Worm (Caenorhabditis elegans) whole organism, L2 larva: ENCODE measurements around the gene F46G11.4.
A peak's percentile ranks its signal among the peaks of the same experiment; 100 is the strongest.

Source experiments
- C34F6.9 ChIP-seq: fragments of 150-350 bp; optimal IDR thresholded peaks from 2 replicates; lab custom pipeline; 2014; ENCODE audit warnings: missing biosample characterization, missing genetic modification characterization
- F13H6.1 ChIP-seq: sonication (generic microtip); optimal IDR thresholded peaks from 2 replicates; lab custom pipeline; 2016; ENCODE audit warnings: missing genetic modification characterization, missing compliant biosample characterization
- R02D3.7 ChIP-seq: fragments of 150-350 bp; optimal IDR thresholded peaks from 2 replicates; lab custom pipeline; 2014; ENCODE audit warnings: missing biosample characterization, missing genetic modification characterization
- Y55F3AM.14 ChIP-seq: fragments of 200-800 bp; sonication (Bioruptor generic); optimal IDR thresholded peaks from 2 replicates; lab custom pipeline; 2018; ENCODE audit warnings: mild to moderate bottlenecking, missing genetic modification characterization, missing compliant biosample characterization
- ZK546.5 ChIP-seq: sonication (generic microtip); optimal IDR thresholded peaks from 2 replicates; lab custom pipeline; 2017; ENCODE audit warnings: missing biosample characterization, missing genetic modification characterization
- alr-1 ChIP-seq: fragments of 150-350 bp; optimal IDR thresholded peaks from 2 replicates; lab custom pipeline; 2014; ENCODE audit warnings: missing biosample characterization, missing genetic modification characterization
- ama-1 ChIP-seq: fragments of 150-350 bp; optimal IDR thresholded peaks from 2 replicates; lab custom pipeline; 2018; ENCODE audit warnings: inconsistent platforms
- blmp-1 ChIP-seq: sonication (generic microtip); optimal IDR thresholded peaks from 2 replicates; lab custom pipeline; 2017; ENCODE audit warnings: missing genetic modification characterization, mild to moderate bottlenecking, missing compliant biosample characterization, antibody characterized with exemption, moderate library complexity; ENCODE audit not compliant: insufficient read depth
- ceh-82 ChIP-seq: fragments of 150-350 bp; optimal IDR thresholded peaks from 2 replicates; lab custom pipeline; 2014; ENCODE audit warnings: missing biosample characterization, missing genetic modification characterization
- crh-2 ChIP-seq: sonication (generic microtip); optimal IDR thresholded peaks from 2 replicates; lab custom pipeline; 2017; ENCODE audit warnings: missing biosample characterization, missing genetic modification characterization
- dmd-4 ChIP-seq: sonication (generic microtip); optimal IDR thresholded peaks from 2 replicates; lab custom pipeline; 2017; ENCODE audit warnings: missing biosample characterization, missing genetic modification characterization
- fos-1 ChIP-seq: fragments of 150-350 bp; optimal IDR thresholded peaks from 2 replicates; lab custom pipeline; 2014; ENCODE audit warnings: missing biosample characterization, missing genetic modification characterization
- gmeb-1 ChIP-seq: fragments of 150-350 bp; optimal IDR thresholded peaks from 2 replicates; lab custom pipeline; 2014; ENCODE audit warnings: missing biosample characterization, missing genetic modification characterization
- lin-11 ChIP-seq: fragments of 150-350 bp; sonication (generic microtip); optimal IDR thresholded peaks from 2 replicates; lab custom pipeline; 2014; ENCODE audit warnings: missing biosample characterization, missing genetic modification characterization, inconsistent platforms, mixed read lengths
- lin-13 ChIP-seq: fragments of 150-350 bp; optimal IDR thresholded peaks from 2 replicates; lab custom pipeline; 2014; ENCODE audit warnings: missing biosample characterization, missing genetic modification reagents, missing genetic modification characterization
- lin-39 ChIP-seq: fragments of 150-350 bp; optimal IDR thresholded peaks from 2 replicates; lab custom pipeline; 2014; ENCODE audit warnings: missing biosample characterization, missing genetic modification reagents, missing genetic modification characterization
- lsy-2 ChIP-seq, 2 experiments: fragments of 150-350 bp in 1 of 2; sonication (generic microtip) in 1 of 2; optimal IDR thresholded peaks; 2 replicates each; lab custom pipeline; 2014 to 2017; ENCODE audit warnings: missing biosample characterization in 2 of 2, missing genetic modification characterization in 2 of 2
- mab-5 ChIP-seq: fragments of 150-350 bp; optimal IDR thresholded peaks from 2 replicates; lab custom pipeline; 2014; ENCODE audit warnings: missing biosample characterization, missing genetic modification characterization
- mdl-1 ChIP-seq, 2 experiments: fragments of 150-350 bp in 1 of 2; sonication (generic microtip) in 1 of 2; optimal IDR thresholded peaks; 2 replicates each; lab custom pipeline; 2017; ENCODE audit warnings: missing biosample characterization in 2 of 2, missing genetic modification characterization in 2 of 2
- nhr-12 ChIP-seq: fragments of 150-350 bp; optimal IDR thresholded peaks from 2 replicates; lab custom pipeline; 2014; ENCODE audit warnings: missing biosample characterization, missing genetic modification characterization
- nhr-21 ChIP-seq: fragments of 150-350 bp; optimal IDR thresholded peaks from 2 replicates; lab custom pipeline; 2014; ENCODE audit warnings: missing biosample characterization, missing genetic modification characterization
- nhr-237 ChIP-seq: fragments of 150-350 bp; optimal IDR thresholded peaks from 2 replicates; lab custom pipeline; 2014; ENCODE audit warnings: missing biosample characterization, missing genetic modification characterization
- nhr-25 ChIP-seq: fragments of 150-350 bp; sonication (generic microtip); optimal IDR thresholded peaks from 3 replicates; lab custom pipeline; 2014; ENCODE audit warnings: missing biosample characterization, missing genetic modification characterization
- nhr-6 ChIP-seq: fragments of 150-350 bp; optimal IDR thresholded peaks from 2 replicates; lab custom pipeline; 2014; ENCODE audit warnings: missing biosample characterization, missing genetic modification characterization
- peb-1 ChIP-seq: fragments of 150-350 bp; optimal IDR thresholded peaks from 2 replicates; lab custom pipeline; 2014; ENCODE audit warnings: missing biosample characterization, missing genetic modification characterization
- sem-4 ChIP-seq: fragments of 150-350 bp; optimal IDR thresholded peaks from 2 replicates; lab custom pipeline; 2014; ENCODE audit warnings: missing biosample characterization, missing genetic modification reagents, missing genetic modification characterization
- sma-9 ChIP-seq, 2 experiments: fragments of 150-350 bp in 1 of 2; sonication (generic microtip) in 1 of 2; optimal IDR thresholded peaks; 2 replicates each; lab custom pipeline; 2014 to 2016; ENCODE audit warnings: missing genetic modification characterization in 2 of 2, mild to moderate bottlenecking in 1 of 2, missing biosample characterization in 1 of 2, missing compliant biosample characterization in 1 of 2, missing genetic modification reagents in 1 of 2, moderate library complexity in 1 of 2
- unc-39 ChIP-seq: fragments of 150-350 bp; optimal IDR thresholded peaks from 2 replicates; lab custom pipeline; 2014; ENCODE audit warnings: missing biosample characterization, missing genetic modification characterization
- unc-55 ChIP-seq: fragments of 150-350 bp; sonication (generic microtip); optimal IDR thresholded peaks from 3 replicates; lab custom pipeline; 2014; ENCODE audit warnings: missing biosample characterization, missing genetic modification reagents, missing genetic modification characterization
- unc-62 ChIP-seq: fragments of 150-350 bp; optimal IDR thresholded peaks from 2 replicates; lab custom pipeline; 2014; ENCODE audit warnings: missing biosample characterization, missing genetic modification reagents, missing genetic modification characterization
- zag-1 ChIP-seq: fragments of 150-350 bp; optimal IDR thresholded peaks from 2 replicates; lab custom pipeline; 2014; ENCODE audit warnings: missing biosample characterization, missing genetic modification characterization
- ztf-1 ChIP-seq: fragments of 200-800 bp; sonication (Bioruptor generic); conservative IDR thresholded peaks from 2 replicates; pipeline ENCODE4 v1.3.6; 2022; ENCODE audit warnings: missing genetic modification characterization, missing compliant biosample characterization
- ztf-11 ChIP-seq: sonication (generic microtip); optimal IDR thresholded peaks from 2 replicates; lab custom pipeline; 2017; ENCODE audit warnings: missing biosample characterization, missing genetic modification characterization
- ztf-4 ChIP-seq: fragments of 150-350 bp; optimal IDR thresholded peaks from 2 replicates; lab custom pipeline; 2014; ENCODE audit warnings: missing biosample characterization, missing genetic modification characterization

The F46G11.4 gene

DNA sequence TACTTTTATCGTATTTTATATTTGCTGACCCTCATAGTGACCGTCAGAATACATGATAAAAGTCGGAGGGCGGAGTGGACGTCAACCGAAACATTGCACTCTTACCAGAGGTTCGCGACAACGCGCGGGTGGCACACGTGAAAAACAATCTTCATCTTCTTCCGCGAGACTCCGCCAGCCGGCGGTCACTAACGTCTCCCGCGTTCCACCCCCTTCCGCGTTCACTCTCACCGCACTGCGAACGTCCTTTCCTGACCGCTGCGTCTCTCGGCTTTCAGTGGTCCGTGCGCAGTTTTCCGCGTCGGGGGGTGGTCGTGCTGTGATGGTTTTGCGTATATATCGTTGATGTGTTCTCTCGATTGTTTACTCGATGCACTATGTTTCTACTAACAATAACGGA lies 19.6 kb upstream of the F46G11.4 start:
- no peak for TF ChIP-seq ZK546.5 (tag; lab: Kevin White, UChicago)
- TF ChIP-seq C34F6.9: no peak
- TF ChIP-seq lsy-2 (tag; optimal IDR thresholded peaks at IDR 0.05; lab: Kevin White, UChicago): no peak
- TF ChIP-seq unc-55: no peak
- no peak for TF ChIP-seq lin-13 (GFP tag; lab: Kevin White, UChicago)
- TF ChIP-seq ztf-4 (tag; lab: Kevin White, UChicago): no peak
- peak; percentile 6 for TF ChIP-seq F13H6.1
- TF ChIP-seq nhr-21 (tag; lab: Kevin White, UChicago): peak; percentile 51
- TF ChIP-seq nhr-237: no peak
- TF ChIP-seq ceh-82: no peak
- TF ChIP-seq alr-1: no peak
- no peak for TF ChIP-seq gmeb-1
- no peak for TF ChIP-seq mdl-1 (tag; optimal IDR thresholded peaks at IDR 0.05; lab: Kevin White, UChicago)
- no peak for TF ChIP-seq peb-1

DNA sequence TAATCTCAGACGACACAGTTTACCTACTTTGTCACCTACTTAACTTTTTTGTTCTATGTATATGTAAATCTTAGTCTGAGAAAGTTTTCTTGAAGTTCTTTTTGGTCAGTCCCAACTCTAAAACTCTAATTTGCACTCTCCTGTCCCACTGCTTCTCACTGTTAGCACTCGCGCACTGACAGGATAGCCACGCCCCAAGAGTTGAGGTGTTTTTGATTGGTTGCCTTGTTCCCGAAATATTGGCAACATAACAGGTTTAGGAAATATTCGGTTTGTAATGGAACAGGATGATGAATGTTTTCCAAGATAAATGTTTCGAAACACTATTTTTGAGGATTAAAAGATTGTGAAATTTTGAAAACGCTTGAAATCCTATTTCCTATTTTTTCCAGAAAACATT lies 18.5 kb upstream of the F46G11.4 start:
- TF ChIP-seq unc-39 (tag; lab: Kevin White, UChicago) (no peak), lin-39 (tag; lab: Kevin White, UChicago) (no peak), lin-13 (GFP tag; lab: Kevin White, UChicago) (no peak), unc-55 (peak; percentile 70), sem-4 (tag; lab: Kevin White, UChicago) (no peak), mdl-1 (tag; optimal IDR thresholded peaks at IDR 0.05; lab: Kevin White, UChicago) (no peak)

DNA sequence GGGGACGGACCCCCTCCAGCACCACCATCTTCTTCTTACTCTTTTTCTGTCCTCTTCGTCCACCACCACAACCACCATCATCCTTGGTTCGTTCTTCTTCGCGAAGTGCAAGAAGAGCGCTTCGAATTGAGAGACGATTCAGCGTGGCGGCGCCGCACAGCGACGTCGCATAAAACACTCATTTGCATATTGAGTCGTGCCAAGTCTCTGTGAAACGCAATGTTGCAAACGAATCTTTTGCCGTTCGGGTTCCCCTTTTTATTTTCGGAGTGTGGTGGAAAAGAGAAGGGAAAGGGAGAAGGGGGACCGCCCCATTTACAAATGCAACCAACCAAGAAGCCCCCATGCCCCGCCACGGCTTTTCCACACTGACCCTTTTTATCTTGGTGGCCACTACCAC lies 17.8 kb upstream of the F46G11.4 start:
- TF ChIP-seq lsy-2 (tag; optimal IDR thresholded peaks at IDR 0.05; lab: Kevin White, UChicago) (peak in 1 of 2 experiments; percentile 3), C34F6.9 (peak; percentile 23), F13H6.1 (peak; percentile 73), zag-1 (tag; lab: Kevin White, UChicago) (peak; percentile 56), Y55F3AM.14 (peak; percentile 32), lin-11 (no peak), lin-39 (tag; lab: Kevin White, UChicago) (peak; percentile 49), mab-5 (tag; lab: Kevin White, UChicago) (peak; percentile 64), alr-1 (no peak), sem-4 (tag; lab: Kevin White, UChicago) (peak; percentile 43), R02D3.7 (no peak), ztf-4 (tag; lab: Kevin White, UChicago) (no peak), dmd-4 (tag; lab: Kevin White, UChicago) (no peak), unc-55 (peak; percentile 69), crh-2 (peak; percentile 17)

DNA sequence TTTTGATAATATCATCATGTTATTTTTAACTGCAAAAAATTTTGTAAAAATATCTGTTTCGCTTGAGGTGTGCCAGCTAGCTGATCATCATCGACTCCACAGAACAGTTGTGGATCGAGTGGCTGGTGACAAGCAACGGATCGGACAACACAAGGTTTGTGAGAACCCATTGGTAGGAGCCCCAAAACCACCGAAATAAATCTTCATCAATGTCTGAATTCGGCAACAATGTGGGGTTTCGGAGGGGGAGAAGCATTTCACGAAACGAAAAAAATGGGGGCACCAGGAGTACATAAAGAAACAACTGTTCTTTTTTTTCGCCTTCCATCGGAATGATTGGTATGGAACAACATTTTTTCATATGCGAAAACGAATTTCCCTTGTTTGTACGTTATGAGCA lies 16.8 kb upstream of the F46G11.4 start:
- TF ChIP-seq nhr-12 (tag; lab: Kevin White, UChicago) (no peak), F13H6.1 (peak; percentile 75), sma-9 (GFP tag; optimal IDR thresholded peaks at IDR 0.05; lab: Kevin White, UChicago) (peak; percentile 0), sma-9 (tag; optimal IDR thresholded peaks at IDR 0.05; lab: Kevin White, UChicago) (no peak), mab-5 (tag; lab: Kevin White, UChicago) (peak; percentile 87), lsy-2 (tag; optimal IDR thresholded peaks at IDR 0.05; lab: Kevin White, UChicago) (peak in 1 of 2 experiments; percentile 7), ztf-4 (tag; lab: Kevin White, UChicago) (no peak), sem-4 (tag; lab: Kevin White, UChicago) (peak; percentile 46), unc-62 (GFP tag; lab: Kevin White, UChicago) (no peak)

DNA sequence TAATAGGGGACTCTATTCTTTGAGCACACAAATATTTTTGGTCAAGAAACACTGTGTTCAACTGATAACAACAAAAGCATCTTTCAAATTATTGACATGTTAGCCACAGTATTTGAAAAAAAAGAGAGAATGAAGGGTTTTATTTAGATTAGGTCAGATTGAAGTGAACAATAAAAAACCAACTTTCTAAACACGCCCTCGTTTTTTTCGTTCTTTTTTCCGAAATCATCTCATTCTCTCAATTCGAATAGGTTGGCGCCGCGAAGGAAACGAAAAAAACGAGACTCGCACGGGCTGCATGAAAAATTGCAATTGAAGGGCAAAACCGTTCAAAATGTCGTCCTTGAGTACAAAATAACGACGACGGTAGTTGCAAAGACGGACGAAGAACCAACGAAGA lies 15.8 kb upstream of the F46G11.4 start:
- TF ChIP-seq nhr-25 (tag; lab: Kevin White, UChicago): peak; percentile 17
- TF ChIP-seq C34F6.9: no peak
- no peak for TF ChIP-seq lin-13 (GFP tag; lab: Kevin White, UChicago)
- TF ChIP-seq nhr-6 (tag; lab: Kevin White, UChicago): no peak
- TF ChIP-seq ztf-11 (tag; lab: Kevin White, UChicago): no peak
- no peak for TF ChIP-seq dmd-4 (tag; lab: Kevin White, UChicago)
- TF ChIP-seq blmp-1 (tag; lab: Kevin White, UChicago): peak; percentile 24

DNA sequence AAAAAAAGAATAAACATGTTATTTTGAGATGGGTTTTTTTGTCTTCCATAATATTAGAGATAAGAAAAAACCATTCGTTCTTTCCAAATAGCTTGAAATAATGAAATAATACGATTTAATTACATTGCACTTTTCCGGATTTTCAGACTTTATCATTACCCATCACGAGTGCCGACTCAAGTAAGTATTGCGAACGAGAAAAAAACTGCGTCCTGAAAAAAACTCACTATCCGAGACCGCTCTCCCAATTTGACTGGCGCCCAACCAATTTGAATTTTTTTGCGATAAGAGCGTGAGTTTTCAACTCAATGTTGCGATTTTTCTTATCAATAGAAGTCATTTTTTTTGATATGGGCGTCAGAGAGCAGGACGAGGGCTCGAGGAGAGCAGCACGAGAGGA lies 14.4 kb upstream of the F46G11.4 start:
- TF ChIP-seq sem-4 (tag; lab: Kevin White, UChicago) (no peak), unc-62 (GFP tag; lab: Kevin White, UChicago) (no peak), ztf-4 (tag; lab: Kevin White, UChicago) (no peak), F13H6.1 (peak; percentile 37), fos-1 (tag; lab: Kevin White, UChicago) (peak; percentile 54), ama-1 (lab: Kevin White, UChicago) (no peak), nhr-21 (tag; lab: Kevin White, UChicago) (no peak), mab-5 (tag; lab: Kevin White, UChicago) (no peak), nhr-12 (tag; lab: Kevin White, UChicago) (no peak), gmeb-1 (peak; percentile 2), ztf-1 (GFP tag; lab: Robert Waterston, UW) (no peak), dmd-4 (tag; lab: Kevin White, UChicago) (no peak), alr-1 (no peak), ZK546.5 (tag; lab: Kevin White, UChicago) (no peak), crh-2 (peak; percentile 23)
